Worm (Caenorhabditis elegans) whole organism, young adult: Measurements from ENCODE around the gene F45E12.5.
A peak's percentile ranks its signal among the peaks of the same experiment; 100 is the strongest.

Experiments
- B0019.2 ChIP-seq: fragments of 200-800 bp; sonication (Bioruptor generic); conservative IDR thresholded peaks from 2 replicates; pipeline ENCODE4 v1.3.6; 2022; ENCODE audit warnings: missing genetic modification reagents, missing genetic modification characterization, missing compliant biosample characterization
- B0261.1 ChIP-seq: sonication (generic microtip); optimal IDR thresholded peaks from 2 replicates; lab custom pipeline; 2016; ENCODE audit warnings: mild to moderate bottlenecking, missing genetic modification characterization, moderate library complexity, missing compliant biosample characterization
- F39B2.1 ChIP-seq: fragments of 200-800 bp; sonication (Bioruptor generic); IDR thresholded peaks from 2 replicates; pipeline ENCODE4 v1.3.6; 2022; ENCODE audit warnings: missing genetic modification reagents, missing genetic modification characterization, missing compliant biosample characterization
- F52B5.7 ChIP-seq: sonication (generic microtip); optimal IDR thresholded peaks from 2 replicates; lab custom pipeline; 2016; ENCODE audit warnings: mild to moderate bottlenecking, missing genetic modification characterization, missing compliant biosample characterization
- T26A5.8 ChIP-seq: sonication (generic microtip); optimal IDR thresholded peaks from 2 replicates; lab custom pipeline; 2016; ENCODE audit warnings: missing genetic modification characterization, missing compliant biosample characterization
- Y67H2A.10 ChIP-seq: fragments of 200-800 bp; sonication (Bioruptor generic); conservative IDR thresholded peaks from 2 replicates; pipeline ENCODE4 v1.3.6; 2022; ENCODE audit warnings: missing genetic modification reagents, missing genetic modification characterization, missing compliant biosample characterization
- ama-1 ChIP-seq, 3 experiments: fragments of 150-350 bp in 1 of 3; sonication (generic microtip) in 2 of 3; optimal IDR thresholded peaks; 2 replicates each; lab custom pipeline; 2014 to 2018; ENCODE audit warnings: missing biosample characterization in 2 of 3, missing genetic modification characterization in 2 of 3, missing genetic modification reagents in 2 of 3
- aptf-2 ChIP-seq: fragments of 200-800 bp; sonication (Bioruptor generic); conservative IDR thresholded peaks from 2 replicates; pipeline ENCODE4 v1.3.6; 2022; ENCODE audit warnings: missing genetic modification reagents, missing genetic modification characterization, missing compliant biosample characterization
- atf-7 ChIP-seq: sonication (generic microtip); optimal IDR thresholded peaks from 2 replicates; lab custom pipeline; 2017; ENCODE audit warnings: mild to moderate bottlenecking, missing genetic modification characterization, missing compliant biosample characterization
- attf-6 ChIP-seq: fragments of 200-800 bp; sonication (Bioruptor generic); IDR thresholded peaks from 2 replicates; pipeline ENCODE4 v1.3.6; 2022; ENCODE audit warnings: missing genetic modification reagents, missing genetic modification characterization, missing compliant biosample characterization
- bed-1 ChIP-seq: fragments of 200-800 bp; sonication (Bioruptor generic); IDR thresholded peaks from 2 replicates; pipeline ENCODE4 v1.3.6; 2022; ENCODE audit warnings: missing genetic modification reagents, missing genetic modification characterization, missing compliant biosample characterization
- chd-7 ChIP-seq: sonication (generic microtip); optimal IDR thresholded peaks from 2 replicates; lab custom pipeline; 2016; ENCODE audit warnings: mild to moderate bottlenecking, missing genetic modification characterization, moderate library complexity, missing compliant biosample characterization
- dox-1 ChIP-seq: fragments of 200-800 bp; sonication (Bioruptor generic); IDR thresholded peaks from 2 replicates; pipeline ENCODE4 v1.3.6; 2022; ENCODE audit warnings: missing genetic modification reagents, missing genetic modification characterization, missing compliant biosample characterization
- ekl-4 ChIP-seq: fragments of 200-800 bp; sonication (Bioruptor generic); IDR thresholded peaks from 2 replicates; pipeline ENCODE4 v1.3.6; 2022; ENCODE audit warnings: missing genetic modification reagents, missing genetic modification characterization, missing compliant biosample characterization
- hrde-1 ChIP-seq: sonication (generic microtip); optimal IDR thresholded peaks from 2 replicates; lab custom pipeline; 2016; ENCODE audit warnings: missing genetic modification characterization, mild to moderate bottlenecking, missing compliant biosample characterization, moderate library complexity, missing genotype, missing genetic modification reagents, borderline replicate concordance
- lag-1 ChIP-seq: fragments of 200-800 bp; sonication (Bioruptor generic); IDR thresholded peaks from 2 replicates; pipeline ENCODE4 v1.3.6; 2022; ENCODE audit warnings: missing genetic modification reagents, missing genetic modification characterization, missing compliant biosample characterization
- let-607 ChIP-seq, 2 experiments: fragments of 200-800 bp in 1 of 2; sonication (Bioruptor generic) in 1 of 2; sonication (generic microtip) in 1 of 2; optimal IDR thresholded peaks; 2 replicates each; lab custom pipeline; 2016 to 2018; ENCODE audit warnings: mild to moderate bottlenecking in 2 of 2, missing compliant biosample characterization in 2 of 2, missing genetic modification characterization in 2 of 2, moderate library complexity in 2 of 2, missing genotype in 1 of 2
- lin-26 ChIP-seq: fragments of 200-800 bp; sonication (Bioruptor generic); IDR thresholded peaks from 2 replicates; pipeline ENCODE4 v1.3.6; 2022; ENCODE audit warnings: missing genetic modification reagents, missing genetic modification characterization, missing compliant biosample characterization
- lin-40 ChIP-seq: sonication (generic microtip); optimal IDR thresholded peaks from 2 replicates; lab custom pipeline; 2016; ENCODE audit warnings: missing genetic modification characterization, mild to moderate bottlenecking, missing compliant biosample characterization, missing genotype, missing genetic modification reagents
- madf-6 ChIP-seq: fragments of 200-800 bp; sonication (Bioruptor generic); IDR thresholded peaks from 2 replicates; pipeline ENCODE4 v1.3.6; 2022; ENCODE audit warnings: missing genetic modification reagents, missing genetic modification characterization, missing compliant biosample characterization
- mcd-1 ChIP-seq: fragments of 200-800 bp; sonication (Bioruptor generic); IDR thresholded peaks from 2 replicates; pipeline ENCODE4 v1.3.6; 2022; ENCODE audit warnings: missing genetic modification reagents, missing genetic modification characterization, missing compliant biosample characterization
- mxl-1 ChIP-seq: sonication (generic microtip); optimal IDR thresholded peaks from 2 replicates; lab custom pipeline; 2016; ENCODE audit warnings: missing genetic modification characterization, missing compliant biosample characterization
- nfyb-1 ChIP-seq: fragments of 200-800 bp; sonication (Bioruptor generic); IDR thresholded peaks from 2 replicates; pipeline ENCODE4 v1.3.6; 2022; ENCODE audit warnings: missing genetic modification reagents, missing genetic modification characterization, missing compliant biosample characterization
- nhr-120 ChIP-seq: fragments of 200-800 bp; sonication (Bioruptor generic); IDR thresholded peaks from 2 replicates; pipeline ENCODE4 v1.3.6; 2022; ENCODE audit warnings: missing genetic modification characterization, missing compliant biosample characterization
- nhr-27 ChIP-seq: fragments of 200-800 bp; sonication (Bioruptor generic); optimal IDR thresholded peaks from 2 replicates; lab custom pipeline; 2018; ENCODE audit warnings: mild to moderate bottlenecking, missing genetic modification characterization, moderate library complexity, missing compliant biosample characterization
- nhr-80 ChIP-seq: sonication (generic microtip); optimal IDR thresholded peaks from 2 replicates; lab custom pipeline; 2016; ENCODE audit warnings: missing genetic modification characterization, missing compliant biosample characterization
- pha-4 ChIP-seq: fragments of 150-350 bp; sonication (generic microtip); optimal IDR thresholded peaks from 2 replicates; lab custom pipeline; 2014; ENCODE audit warnings: missing biosample characterization, missing genetic modification reagents, missing genetic modification characterization
- sdz-38 ChIP-seq: sonication (generic microtip); optimal IDR thresholded peaks from 2 replicates; lab custom pipeline; 2016; ENCODE audit warnings: missing genotype, missing genetic modification characterization, missing compliant biosample characterization
- snpc-1.3 ChIP-seq: sonication (generic microtip); optimal IDR thresholded peaks from 2 replicates; lab custom pipeline; 2017; ENCODE audit warnings: missing genetic modification characterization, mild to moderate bottlenecking, missing compliant biosample characterization, antibody characterized with exemption, moderate library complexity, missing genotype, missing genetic modification reagents; ENCODE audit not compliant: insufficient read depth
- tlf-1 ChIP-seq: fragments of 200-800 bp; sonication (Bioruptor generic); optimal IDR thresholded peaks from 2 replicates; lab custom pipeline; 2018; ENCODE audit warnings: mild to moderate bottlenecking, missing genetic modification characterization, missing compliant biosample characterization
- ztf-22 ChIP-seq: fragments of 200-800 bp; sonication (Bioruptor generic); optimal IDR thresholded peaks from 2 replicates; lab custom pipeline; 2018; ENCODE audit warnings: mild to moderate bottlenecking, missing genetic modification characterization, moderate library complexity, missing compliant biosample characterization
- ztf-28 ChIP-seq: fragments of 200-800 bp; sonication (Bioruptor generic); IDR thresholded peaks from 2 replicates; pipeline ENCODE4 v1.3.6; 2022; ENCODE audit warnings: missing genetic modification reagents, missing genetic modification characterization, missing compliant biosample characterization

The F45E12.5 gene

ce11 chrII:7277925-7278324 is 32.0 kb downstream of the F45E12.5 start:
- TF ChIP-seq mxl-1 (tag; lab: Kevin White, UChicago) (no peak), snpc-1.3 (no peak), lag-1 (no peak), ama-1 (optimal IDR thresholded peaks at IDR 0.05; lab: Kevin White, UChicago) (no peak), ama-1 (GFP tag; optimal IDR thresholded peaks at IDR 0.05; lab: Kevin White, UChicago) (no peak), chd-7 (tag; lab: Kevin White, UChicago) (no peak), ekl-4 (GFP tag; lab: Robert Waterston, UW) (no peak), hrde-1 (tag; lab: Kevin White, UChicago) (no peak), lin-26 (no peak), aptf-2 (GFP tag; lab: Robert Waterston, UW) (no peak), lin-40 (tag; lab: Kevin White, UChicago) (no peak), mcd-1 (GFP tag; lab: Robert Waterston, UW) (no peak), madf-6 (no peak)

- TF ChIP-seq Y67H2A.10 (GFP tag; lab: Robert Waterston, UW) (no peak), atf-7 (tag; lab: Kevin White, UChicago) (peak; percentile 54), sdz-38 (tag; lab: Kevin White, UChicago) (no peak), bed-1 (GFP tag; lab: Robert Waterston, UW) (no peak), attf-6 (no peak), hrde-1 (tag; lab: Kevin White, UChicago) (no peak), nhr-80 (tag; lab: Kevin White, UChicago) (peak; percentile 90), ztf-22 (GFP tag; lab: Kevin White, UChicago) (peak; percentile 67), B0019.2 (no peak), let-607 (tag; optimal IDR thresholded peaks at IDR 0.05; lab: Kevin White, UChicago) (peak in 1 of 2 experiments; percentile 22)
These were observed 32.7 kb downstream of the F45E12.5 start for ce11 chrII:7277257-7277656.

- no peak for TF ChIP-seq dox-1 (GFP tag; lab: Robert Waterston, UW)
- peak; percentile 56 for TF ChIP-seq nhr-80 (tag; lab: Kevin White, UChicago)
These were observed 36.4 kb downstream of the F45E12.5 start for ce11 chrII:7273517-7273916.

ce11 chrII:7272513-7272912 is 37.4 kb downstream of the F45E12.5 start:
- no peak for TF ChIP-seq F39B2.1 (GFP tag; lab: Robert Waterston, UW)
- TF ChIP-seq ztf-28 (GFP tag; lab: Robert Waterston, UW): no peak
- no peak for TF ChIP-seq nfyb-1 (GFP tag; lab: Robert Waterston, UW)
- peak; percentile 35 for TF ChIP-seq lin-40 (tag; lab: Kevin White, UChicago)
- TF ChIP-seq T26A5.8 (tag; lab: Kevin White, UChicago): no peak
- TF ChIP-seq, all 124 proteins: peak for 1

ce11 chrII:7269783-7270182 is 40.1 kb downstream of the F45E12.5 start:
- TF ChIP-seq ama-1 (optimal IDR thresholded peaks at IDR 0.05; lab: Kevin White, UChicago) (no peak), ama-1 (GFP tag; optimal IDR thresholded peaks at IDR 0.05; lab: Kevin White, UChicago) (no peak), nhr-80 (tag; lab: Kevin White, UChicago) (peak; percentile 62)
- TF ChIP-seq, all 124 proteins: peak for 1

- TF ChIP-seq let-607 (tag; optimal IDR thresholded peaks at IDR 0.05; lab: Kevin White, UChicago): peak in 1 of 2 experiments; percentile 4
- TF ChIP-seq B0261.1 (tag; lab: Kevin White, UChicago): no peak
- TF ChIP-seq pha-4: peak; percentile 35
- no peak for TF ChIP-seq F52B5.7 (tag; lab: Kevin White, UChicago)
- TF ChIP-seq tlf-1: no peak
- no peak for TF ChIP-seq mxl-1 (tag; lab: Kevin White, UChicago)
- TF ChIP-seq nhr-80 (tag; lab: Kevin White, UChicago): peak; percentile 76
- TF ChIP-seq nhr-120 (GFP tag; lab: Robert Waterston, UW): no peak
- no peak for TF ChIP-seq nhr-27 (tag; lab: Kevin White, UChicago)
These were observed 45.2 kb downstream of the F45E12.5 start for ce11 chrII:7264675-7265074.
